Fruit fly (Drosophila melanogaster): ENCODE results near the gene CG13050.

The CG13050 gene

DNA sequence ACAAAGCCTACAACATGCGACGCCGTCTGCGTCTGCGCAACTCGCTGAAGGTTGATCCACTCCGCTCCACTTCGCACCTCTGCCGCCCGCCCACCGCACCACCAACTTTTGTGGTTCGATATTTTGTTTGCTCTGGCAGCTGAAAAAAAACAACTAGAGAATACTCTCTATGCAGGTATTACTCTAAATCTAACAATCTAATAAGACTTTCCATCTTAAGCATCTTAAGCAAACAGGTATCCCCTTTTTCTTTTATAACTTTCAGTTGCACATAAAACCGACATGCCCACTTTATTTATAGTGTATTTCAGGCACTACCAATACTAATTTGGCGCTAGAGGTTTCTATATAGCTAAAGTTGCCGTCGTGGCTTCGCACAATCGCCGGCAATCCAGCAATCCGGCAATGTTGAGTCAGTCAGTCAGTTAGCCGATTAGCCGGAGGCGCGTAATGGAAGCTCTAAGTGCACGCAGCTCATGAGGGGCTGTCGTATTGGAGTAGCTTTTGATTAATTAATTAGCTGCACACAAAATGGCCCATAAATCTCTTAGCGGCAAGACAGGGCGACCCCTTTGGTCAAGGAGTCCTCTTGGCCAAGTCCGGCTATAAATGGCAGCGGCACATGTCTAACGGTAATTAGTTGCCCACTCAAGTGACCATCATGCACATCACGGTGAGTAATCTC is 49.3 kb upstream of the CG13050 start, which contains the start of gene CG13058 (continued):
- TF ChIP-seq CG6854 (GFP tag; optimal IDR thresholded peaks at IDR 0.05) (peak; percentile 39), CG13123 (GFP tag; optimal IDR thresholded peaks at IDR 0.05) (no peak), CG9817 (tag; optimal IDR thresholded peaks at IDR 0.05) (peak; percentile 71), fu2 (GFP tag; optimal IDR thresholded peaks at IDR 0.05) (peak; percentile 47), Ada2b (GFP tag; IDR thresholded peaks at IDR 0.05) (peak; percentile 90), D19A (tag; optimal IDR thresholded peaks at IDR 0.05) (peak; percentile 92), CG15269 (tag; optimal IDR thresholded peaks at IDR 0.05) (peak; percentile 86), CG12219 (GFP tag; optimal IDR thresholded peaks at IDR 0.05) (peak; percentile 74), CG34422 (GFP tag; IDR thresholded peaks at IDR 0.05) (0 out of 3 replicates have a peak, but pooled peaks have one; percentile 10), CG12942 (GFP tag; optimal IDR thresholded peaks at IDR 0.05) (peak; percentile 45), Opbp (GFP tag; IDR thresholded peaks at IDR 0.05; ENCODE audit: partially characterized antibody) (no peak), hth (optimal IDR thresholded peaks at IDR 0.05) (no peak), BtbVII (GFP tag; optimal IDR thresholded peaks at IDR 0.05) (peak; percentile 51), exex (tag; optimal IDR thresholded peaks at IDR 0.05) (no peak), Chrac-16 (GFP tag; optimal IDR thresholded peaks at IDR 0.05) (peak; percentile 40), Gug (GFP tag; IDR thresholded peaks at IDR 0.05) (no peak), fd3F (GFP tag; optimal IDR thresholded peaks at IDR 0.05) (peak; percentile 72), CG5245 (GFP tag; optimal IDR thresholded peaks at IDR 0.05) (peak; percentile 21), CG10267 (tag; optimal IDR thresholded peaks at IDR 0.05) (no peak), disco-r (GFP tag; optimal IDR thresholded peaks at IDR 0.05) (peak; percentile 13), Ptx1 (GFP tag; IDR thresholded peaks at IDR 0.05) (peak; percentile 64), CG11398 (GFP tag; optimal IDR thresholded peaks at IDR 0.05) (peak; percentile 30), CG31441 (GFP tag; IDR thresholded peaks at IDR 0.05) (0 out of 2 replicates have a peak, but pooled peaks have one; percentile 42), Sry-δ (GFP tag; optimal IDR thresholded peaks at IDR 0.05) (peak; percentile 32), her (GFP tag; optimal IDR thresholded peaks at IDR 0.05) (peak; percentile 2), CG12659 (GFP tag; optimal IDR thresholded peaks at IDR 0.05) (peak; percentile 70), run (tag; optimal IDR thresholded peaks at IDR 0.05) (peak; percentile 32), Hsf (GFP tag; optimal IDR thresholded peaks at IDR 0.05) (peak; percentile 57), CG8944 (GFP tag; optimal IDR thresholded peaks at IDR 0.05) (peak; percentile 36), ind (GFP tag; optimal IDR thresholded peaks at IDR 0.05) (peak; percentile 50), tgo (GFP tag; IDR thresholded peaks at IDR 0.05) (peak; percentile 52; the same call in 2 of the 3 replicates), gfzf (GFP tag; optimal IDR thresholded peaks at IDR 0.05) (no peak), Ssrp (tag; optimal IDR thresholded peaks at IDR 0.05) (no peak), chif (GFP tag; optimal IDR thresholded peaks at IDR 0.05) (peak; percentile 36 to 44), Ravus (GFP tag; IDR thresholded peaks at IDR 0.05) (no peak; the same call in 1 of the 2 replicates), HmgD (GFP tag; optimal IDR thresholded peaks at IDR 0.05) (no peak), Neu2 (GFP tag; optimal IDR thresholded peaks at IDR 0.05; ENCODE audit: borderline replicate concordance) (no peak), CG10366 (GFP tag; IDR thresholded peaks at IDR 0.05) (peak; percentile 87), Awh (GFP tag; IDR thresholded peaks at IDR 0.05) (no peak), CrebB (tag; optimal IDR thresholded peaks at IDR 0.05) (peak; percentile 31), dm (GFP tag; optimal IDR thresholded peaks at IDR 0.05) (peak; percentile 45), Bdp1 (GFP tag; optimal IDR thresholded peaks at IDR 0.05) (peak; percentile 10), CoRest (tag; optimal IDR thresholded peaks at IDR 0.05) (peak; percentile 80), Six4 (GFP tag; optimal IDR thresholded peaks at IDR 0.05) (no peak), tio (GFP tag; optimal IDR thresholded peaks at IDR 0.05) (peak; percentile 2), usp (GFP tag; optimal IDR thresholded peaks at IDR 0.05) (no peak), CG1233 (GFP tag; optimal IDR thresholded peaks at IDR 0.05) (no peak), hb (GFP tag; IDR thresholded peaks at IDR 0.05; ENCODE audit: partially characterized antibody) (no peak), mirr (GFP tag; optimal IDR thresholded peaks at IDR 0.05) (no peak), CG17912 (GFP tag; optimal IDR thresholded peaks at IDR 0.05) (no peak)

Measured in whole organism, embryonic.